Worm (Caenorhabditis elegans): ENCODE results near the gene C25F9.11.

- no peak for TF ChIP-seq pha-4 (tag; optimal IDR thresholded peaks at IDR 0.05)
- TF ChIP-seq ceh-19 (GFP tag; optimal IDR thresholded peaks at IDR 0.05) = no peak
- TF ChIP-seq dmd-4 (tag; optimal IDR thresholded peaks at IDR 0.05; ENCODE audit: borderline replicate concordance) = no peak
Observed at ce11 chrV:19400619-19401018, 32.3 kb downstream of the C25F9.11 start, which contains the start of gene srw-86.

All from whole organism, late embryonic.